Fruit fly (Drosophila melanogaster) Kc167 (cell line): ENCODE results near the gene ppk17.

ENCODE experiments used
- Sin3A ChIP-seq: fragments of >200 bp; optimal IDR thresholded peaks from 2 replicates; lab custom pipeline; 2018; ENCODE audit warnings: missing external identifiers
- h ChIP-seq: fragments of >200 bp; optimal IDR thresholded peaks from 3 replicates; lab custom pipeline; 2018; ENCODE audit warnings: missing external identifiers
- insv ChIP-seq: fragments of >200 bp; optimal IDR thresholded peaks from 3 replicates; lab custom pipeline; 2018; ENCODE audit warnings: missing external identifiers
- psq ChIP-seq: fragments of >200 bp; optimal IDR thresholded peaks from 2 replicates; lab custom pipeline; 2017; ENCODE audit warnings: missing external identifiers
- ttk ChIP-seq: sonication (Bioruptor generic); optimal IDR thresholded peaks from 2 replicates; lab custom pipeline; 2017; ENCODE audit warnings: missing external identifiers

- TF ChIP-seq h (no peak), ttk (lab: Kevin White, UChicago) (no peak), psq (lab: Kevin White, UChicago) (no peak), Sin3A (lab: Kevin White, UChicago) (no peak), insv (lab: Kevin White, UChicago) (no peak)
These were observed at the start of gene ppk17 for dm6 chr2L:16760504-16761417.
